Worm (Caenorhabditis elegans) whole organism, early embryonic: ENCODE measurements around the gene cyn-10.

Experiments used
- B0310.2 ChIP-seq: sonication (generic microtip); optimal IDR thresholded peaks from 2 replicates; lab custom pipeline; 2016; ENCODE audit warnings: mild to moderate bottlenecking, missing genetic modification characterization, missing compliant biosample characterization
- F13C5.2 ChIP-seq: sonication (generic microtip); optimal IDR thresholded peaks from 2 replicates; lab custom pipeline; 2017; ENCODE audit warnings: mild to moderate bottlenecking, missing genetic modification characterization, inconsistent platforms, missing compliant biosample characterization
- aly-1 ChIP-seq: sonication (generic microtip); optimal IDR thresholded peaks from 2 replicates; lab custom pipeline; 2016; ENCODE audit warnings: missing genetic modification characterization, missing compliant biosample characterization
- ama-1 ChIP-seq: fragments of 150-350 bp; optimal IDR thresholded peaks from 2 replicates; lab custom pipeline; 2014
- ceh-13 ChIP-seq: fragments of 200-800 bp; sonication (Bioruptor generic); optimal IDR thresholded peaks from 2 replicates; lab custom pipeline; 2018; ENCODE audit warnings: mild to moderate bottlenecking, missing genetic modification characterization, missing compliant biosample characterization
- ceh-36 ChIP-seq: sonication (generic microtip); optimal IDR thresholded peaks from 2 replicates; lab custom pipeline; 2016; ENCODE audit warnings: missing genetic modification characterization, inconsistent platforms, missing compliant biosample characterization
- ets-7 ChIP-seq: sonication (generic microtip); optimal IDR thresholded peaks from 2 replicates; lab custom pipeline; 2016; ENCODE audit warnings: missing genotype, missing genetic modification characterization, missing compliant biosample characterization
- flt-1 ChIP-seq: fragments of 200-800 bp; sonication (Bioruptor generic); IDR thresholded peaks from 2 replicates; pipeline ENCODE4 v1.3.6; 2022; ENCODE audit warnings: missing genetic modification characterization, missing compliant biosample characterization
- hmbx-1 ChIP-seq: sonication (generic microtip); optimal IDR thresholded peaks from 2 replicates; lab custom pipeline; 2016; ENCODE audit warnings: mild to moderate bottlenecking, missing genetic modification characterization, missing compliant biosample characterization
- hmg-4 ChIP-seq: fragments of 200-800 bp; sonication (Bioruptor generic); optimal IDR thresholded peaks from 2 replicates; lab custom pipeline; 2018; ENCODE audit warnings: mild to moderate bottlenecking, missing genetic modification characterization, missing compliant biosample characterization
- hnd-1 ChIP-seq: sonication (generic microtip); optimal IDR thresholded peaks from 2 replicates; lab custom pipeline; 2016; ENCODE audit warnings: missing genetic modification characterization, missing compliant biosample characterization
- pes-1 ChIP-seq: fragments of 200-800 bp; sonication (Bioruptor generic); IDR thresholded peaks from 2 replicates; pipeline ENCODE4 v1.3.6; 2022; ENCODE audit warnings: missing genetic modification reagents, missing genetic modification characterization, missing compliant biosample characterization
- scrt-1 ChIP-seq: fragments of 200-800 bp; sonication (Bioruptor generic); IDR thresholded peaks from 2 replicates; pipeline ENCODE4 v1.3.6; 2022; ENCODE audit warnings: missing genetic modification characterization, missing compliant biosample characterization
- sea-1 ChIP-seq: fragments of 200-800 bp; sonication (Bioruptor generic); conservative IDR thresholded peaks from 2 replicates; pipeline ENCODE4 v1.3.6; 2022; ENCODE audit warnings: missing genetic modification characterization, missing compliant biosample characterization
- tbx-11 ChIP-seq: fragments of 200-800 bp; sonication (Bioruptor generic); IDR thresholded peaks from 2 replicates; pipeline ENCODE4 v1.3.6; 2022; ENCODE audit warnings: missing genetic modification characterization, missing compliant biosample characterization
- tbx-37 ChIP-seq: fragments of 200-800 bp; sonication (Bioruptor generic); conservative IDR thresholded peaks from 2 replicates; pipeline ENCODE4 v1.3.6; 2022; ENCODE audit warnings: missing genetic modification reagents, missing genetic modification characterization, missing compliant biosample characterization
- tra-4 ChIP-seq: sonication (generic microtip); optimal IDR thresholded peaks from 2 replicates; lab custom pipeline; 2017; ENCODE audit warnings: missing genetic modification characterization, missing compliant biosample characterization

Gene cyn-10

ce11 chrII:6897507-6897906 is 15.7 kb downstream of the cyn-10 start, which contains the start of gene C44B7.11:
C44B7.11 (minus strand) TSS chrII:6897540.
- TF ChIP-seq tbx-37 (GFP tag; lab: Robert Waterston, UW) (no peak), F13C5.2 (tag; lab: Kevin White, UChicago) (no peak), hmbx-1 (tag; lab: Kevin White, UChicago) (no peak), tra-4 (tag; lab: Kevin White, UChicago) (no peak)

- no peak for TF ChIP-seq tbx-37 (GFP tag; lab: Robert Waterston, UW)
- TF ChIP-seq ceh-36 (tag; lab: Kevin White, UChicago): no peak
- no peak for TF ChIP-seq hmbx-1 (tag; lab: Kevin White, UChicago)
- TF ChIP-seq tra-4 (tag; lab: Kevin White, UChicago): no peak
- no peak for TF ChIP-seq F13C5.2 (tag; lab: Kevin White, UChicago)
Observed at ce11 chrII:6893589-6894245, 19.4 kb downstream of the cyn-10 start, which contains the start of gene adal-1. adal-1 (minus strand) TSS chrII:6893639.

DNA sequence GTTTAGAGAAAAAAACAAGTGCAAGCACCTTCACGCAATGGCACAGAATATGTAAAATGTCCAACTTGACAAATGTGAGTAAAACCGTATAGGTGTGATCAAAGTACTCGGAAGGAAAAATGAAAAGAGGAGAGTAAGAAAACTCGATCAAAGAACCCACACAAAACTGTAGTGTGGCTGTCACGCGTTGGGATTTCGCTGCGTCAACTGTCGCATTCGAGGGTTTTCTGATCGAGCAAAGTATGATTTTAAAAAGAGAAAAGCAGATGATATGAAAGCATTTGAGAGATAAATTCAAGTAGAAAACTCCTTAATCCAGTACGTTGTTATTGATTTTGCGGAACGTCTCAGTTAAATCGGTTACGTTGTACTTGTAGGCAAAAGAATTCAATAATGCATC is 21.3 kb downstream of the cyn-10 start:
- no peak for TF ChIP-seq aly-1
- TF ChIP-seq ets-7 (tag; lab: Kevin White, UChicago): no peak
- TF ChIP-seq flt-1: no peak
- no peak for TF ChIP-seq sea-1 (GFP tag; lab: Robert Waterston, UW)
- TF ChIP-seq tbx-11 (GFP tag; lab: Robert Waterston, UW): no peak
- no peak for TF ChIP-seq hnd-1
- TF ChIP-seq ceh-13 (GFP tag; lab: Kevin White, UChicago): no peak
- no peak for TF ChIP-seq tbx-37 (GFP tag; lab: Robert Waterston, UW)
- TF ChIP-seq ama-1 (lab: Kevin White, UChicago): no peak
- TF ChIP-seq scrt-1 (GFP tag; lab: Robert Waterston, UW): no peak
- TF ChIP-seq pes-1 (GFP tag; lab: Robert Waterston, UW): no peak
- TF ChIP-seq B0310.2 (tag; lab: Kevin White, UChicago): no peak
- no peak for TF ChIP-seq tra-4 (tag; lab: Kevin White, UChicago)
- no peak for TF ChIP-seq ceh-36 (tag; lab: Kevin White, UChicago)
- TF ChIP-seq F13C5.2 (tag; lab: Kevin White, UChicago): no peak
- TF ChIP-seq hmg-4 (GFP tag; lab: Kevin White, UChicago): no peak
- TF ChIP-seq hmbx-1 (tag; lab: Kevin White, UChicago): no peak

- TF ChIP-seq B0310.2 (tag; lab: Kevin White, UChicago): no peak
- TF ChIP-seq aly-1: no peak
- no peak for TF ChIP-seq hmg-4 (GFP tag; lab: Kevin White, UChicago)
- no peak for TF ChIP-seq scrt-1 (GFP tag; lab: Robert Waterston, UW)
- no peak for TF ChIP-seq pes-1 (GFP tag; lab: Robert Waterston, UW)
- no peak for TF ChIP-seq hnd-1
- TF ChIP-seq tbx-11 (GFP tag; lab: Robert Waterston, UW): no peak
- TF ChIP-seq tra-4 (tag; lab: Kevin White, UChicago): no peak
- no peak for TF ChIP-seq hmbx-1 (tag; lab: Kevin White, UChicago)
- no peak for TF ChIP-seq flt-1
- no peak for TF ChIP-seq ets-7 (tag; lab: Kevin White, UChicago)
Observed at ce11 chrII:6891176-6891575, 22.0 kb downstream of the cyn-10 start.

- TF ChIP-seq hmbx-1 (tag; lab: Kevin White, UChicago) (no peak), scrt-1 (GFP tag; lab: Robert Waterston, UW) (no peak), tbx-37 (GFP tag; lab: Robert Waterston, UW) (no peak), tbx-11 (GFP tag; lab: Robert Waterston, UW) (no peak), F13C5.2 (tag; lab: Kevin White, UChicago) (no peak), ets-7 (tag; lab: Kevin White, UChicago) (no peak), hnd-1 (no peak), sea-1 (GFP tag; lab: Robert Waterston, UW) (no peak), tra-4 (tag; lab: Kevin White, UChicago) (no peak), ceh-36 (tag; lab: Kevin White, UChicago) (no peak), B0310.2 (tag; lab: Kevin White, UChicago) (no peak)
Observed at ce11 chrII:6890095-6890494, 23.1 kb downstream of the cyn-10 start, which contains the start of gene acer-1. acer-1 (minus strand) TSS chrII:6890400.

ce11 chrII:6889580-6889922 is 23.6 kb downstream of the cyn-10 start:
- TF ChIP-seq tbx-11 (GFP tag; lab: Robert Waterston, UW): no peak

DNA sequence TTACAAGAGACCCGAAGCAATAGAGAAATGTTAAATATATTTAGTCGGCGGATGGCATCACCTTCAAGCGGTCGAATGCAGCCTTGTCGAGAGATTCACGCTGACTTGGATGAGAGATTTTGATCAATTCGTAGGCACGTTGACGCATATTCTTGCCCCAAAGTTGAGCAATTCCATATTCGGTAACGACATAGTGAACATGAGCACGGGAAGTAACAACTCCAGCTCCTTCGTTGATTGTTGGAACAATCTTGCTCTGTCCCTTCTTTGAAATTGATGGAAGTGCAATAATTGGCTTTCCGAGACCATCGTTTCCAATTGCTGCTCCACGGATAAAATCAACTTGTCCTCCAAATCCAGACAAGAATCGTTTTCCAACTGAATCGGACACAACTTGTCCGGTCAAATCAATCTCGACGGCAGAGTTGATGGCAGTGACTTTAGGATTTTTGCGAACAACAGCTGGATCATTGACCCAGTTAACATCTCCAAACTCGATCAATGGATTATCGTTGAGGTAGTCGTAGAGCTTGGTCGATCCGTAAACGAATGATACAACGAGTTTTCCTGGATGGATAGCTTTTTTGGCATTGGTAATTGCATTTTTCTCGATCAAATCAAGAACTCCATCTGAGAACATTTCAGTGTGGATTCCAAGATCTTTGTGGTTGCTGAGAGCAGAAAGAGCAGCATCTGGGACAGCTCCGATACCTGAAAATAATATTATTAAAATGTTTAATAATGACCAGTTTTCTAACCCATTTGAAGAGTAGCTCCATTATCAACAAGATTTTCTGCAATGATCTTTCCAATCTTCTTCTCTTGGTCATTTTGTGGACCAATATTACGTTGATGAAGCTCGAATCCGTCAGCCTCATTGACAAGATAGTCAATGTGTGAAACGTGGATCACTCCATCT is 24.2 kb downstream of the cyn-10 start:
- TF ChIP-seq tbx-37 (GFP tag; lab: Robert Waterston, UW) (no peak), B0310.2 (tag; lab: Kevin White, UChicago) (no peak), F13C5.2 (tag; lab: Kevin White, UChicago) (no peak), pes-1 (GFP tag; lab: Robert Waterston, UW) (no peak), hmbx-1 (tag; lab: Kevin White, UChicago) (no peak), ets-7 (tag; lab: Kevin White, UChicago) (no peak), aly-1 (no peak), ceh-13 (GFP tag; lab: Kevin White, UChicago) (no peak), tra-4 (tag; lab: Kevin White, UChicago) (no peak), ama-1 (lab: Kevin White, UChicago) (no peak), ceh-36 (tag; lab: Kevin White, UChicago) (no peak), hmg-4 (GFP tag; lab: Kevin White, UChicago) (no peak)
